Worm (Caenorhabditis elegans): Measurements from ENCODE around the gene osm-1.

The osm-1 gene

DNA sequence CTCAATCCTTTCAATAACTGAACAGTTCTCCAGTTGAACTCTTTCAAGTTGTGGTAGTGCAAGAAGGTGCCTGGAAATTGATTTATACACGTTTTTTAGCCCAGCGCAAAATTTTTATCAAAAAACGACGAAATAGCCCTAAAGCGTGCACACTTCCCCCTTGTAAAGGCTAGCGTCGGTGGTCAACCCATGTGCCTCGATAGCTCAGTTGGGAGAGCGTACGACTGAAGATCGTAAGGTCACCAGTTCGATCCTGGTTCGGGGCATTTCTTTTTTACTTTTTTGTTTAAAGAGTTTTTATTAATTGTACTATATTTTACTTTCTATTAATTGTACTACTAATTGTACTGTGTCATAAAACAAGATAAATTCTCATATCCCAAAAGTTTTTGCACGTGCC, 10.8 kb downstream of the osm-1 start (continued):
- TF ChIP-seq K09A11.1 (tag; optimal IDR thresholded peaks at IDR 0.05; ENCODE audit: insufficient read depth): no peak
- no peak for TF ChIP-seq ztf-16 (tag; optimal IDR thresholded peaks at IDR 0.05)
- peak; percentile 20 for TF ChIP-seq hlh-13 (GFP tag; optimal IDR thresholded peaks at IDR 0.05)
- TF ChIP-seq npax-4 (tag; optimal IDR thresholded peaks at IDR 0.05): no peak
- no peak for TF ChIP-seq ref-2 (tag; optimal IDR thresholded peaks at IDR 0.05)
- no peak for TF ChIP-seq ceh-48 (tag; optimal IDR thresholded peaks at IDR 0.05)
- no peak for TF ChIP-seq ahr-1 (tag; optimal IDR thresholded peaks at IDR 0.05)
- TF ChIP-seq hlh-15 (tag; optimal IDR thresholded peaks at IDR 0.05): no peak
- TF ChIP-seq unc-3 (GFP tag; conservative IDR thresholded peaks at IDR 0.05): 0 out of 2 replicates have a peak, but pooled peaks have one; percentile 29
- no peak for TF ChIP-seq unc-3 (tag; optimal IDR thresholded peaks at IDR 0.05)
- no peak for TF ChIP-seq pros-1 (tag; optimal IDR thresholded peaks at IDR 0.05)
- no peak for TF ChIP-seq ceh-30 (tag; optimal IDR thresholded peaks at IDR 0.05)
- no peak for TF ChIP-seq fkh-10 (GFP tag; optimal IDR thresholded peaks at IDR 0.05)
- no peak for TF ChIP-seq hlh-8 (tag; optimal IDR thresholded peaks at IDR 0.05)
- TF ChIP-seq rnt-1 (tag; optimal IDR thresholded peaks at IDR 0.05): no peak
- TF ChIP-seq elt-4 (tag; optimal IDR thresholded peaks at IDR 0.05): no peak
- TF ChIP-seq pha-4 (tag; optimal IDR thresholded peaks at IDR 0.05): no peak
- no peak for TF ChIP-seq ama-1 (optimal IDR thresholded peaks at IDR 0.05)
- TF ChIP-seq hlh-6 (tag; optimal IDR thresholded peaks at IDR 0.05): no peak
- TF ChIP-seq unc-55 (GFP tag; optimal IDR thresholded peaks at IDR 0.05): no peak
- TF ChIP-seq tbx-2 (tag; optimal IDR thresholded peaks at IDR 0.05): no peak
- TF ChIP-seq T23F11.4 (GFP tag; optimal IDR thresholded peaks at IDR 0.05): no peak
- no peak for TF ChIP-seq ceh-24 (tag; optimal IDR thresholded peaks at IDR 0.05)
- no peak for TF ChIP-seq ceh-18 (tag; optimal IDR thresholded peaks at IDR 0.05)
- no peak for TF ChIP-seq fkh-6 (tag; optimal IDR thresholded peaks at IDR 0.05)
- no peak for TF ChIP-seq elt-2 (tag; optimal IDR thresholded peaks at IDR 0.05)
- TF ChIP-seq unc-42 (tag; optimal IDR thresholded peaks at IDR 0.05): no peak
- no peak for TF ChIP-seq ets-4 (tag; optimal IDR thresholded peaks at IDR 0.05)
- no peak for TF ChIP-seq pqm-1 (tag; optimal IDR thresholded peaks at IDR 0.05)
- no peak for TF ChIP-seq syd-9 (tag; optimal IDR thresholded peaks at IDR 0.05)
- no peak for TF ChIP-seq K02D7.2 (tag; optimal IDR thresholded peaks at IDR 0.05)
- TF ChIP-seq ceh-31 (tag; optimal IDR thresholded peaks at IDR 0.05): no peak
- no peak for TF ChIP-seq pax-1 (tag; optimal IDR thresholded peaks at IDR 0.05)
- TF ChIP-seq zip-5 (tag; optimal IDR thresholded peaks at IDR 0.05): no peak
- TF ChIP-seq pag-3 (tag; optimal IDR thresholded peaks at IDR 0.05; ENCODE audit: borderline replicate concordance): no peak
- no peak for TF ChIP-seq tbx-7 (tag; optimal IDR thresholded peaks at IDR 0.05)
- TF ChIP-seq ceh-2 (tag; optimal IDR thresholded peaks at IDR 0.05): no peak
- TF ChIP-seq nfya-1 (tag; optimal IDR thresholded peaks at IDR 0.05): peak; percentile 6
- no peak for TF ChIP-seq sox-2 (GFP tag; IDR thresholded peaks at IDR 0.05)
- TF ChIP-seq dmd-4 (tag; optimal IDR thresholded peaks at IDR 0.05; ENCODE audit: borderline replicate concordance): no peak
- no peak for TF ChIP-seq F13H6.1 (tag; optimal IDR thresholded peaks at IDR 0.05)

DNA sequence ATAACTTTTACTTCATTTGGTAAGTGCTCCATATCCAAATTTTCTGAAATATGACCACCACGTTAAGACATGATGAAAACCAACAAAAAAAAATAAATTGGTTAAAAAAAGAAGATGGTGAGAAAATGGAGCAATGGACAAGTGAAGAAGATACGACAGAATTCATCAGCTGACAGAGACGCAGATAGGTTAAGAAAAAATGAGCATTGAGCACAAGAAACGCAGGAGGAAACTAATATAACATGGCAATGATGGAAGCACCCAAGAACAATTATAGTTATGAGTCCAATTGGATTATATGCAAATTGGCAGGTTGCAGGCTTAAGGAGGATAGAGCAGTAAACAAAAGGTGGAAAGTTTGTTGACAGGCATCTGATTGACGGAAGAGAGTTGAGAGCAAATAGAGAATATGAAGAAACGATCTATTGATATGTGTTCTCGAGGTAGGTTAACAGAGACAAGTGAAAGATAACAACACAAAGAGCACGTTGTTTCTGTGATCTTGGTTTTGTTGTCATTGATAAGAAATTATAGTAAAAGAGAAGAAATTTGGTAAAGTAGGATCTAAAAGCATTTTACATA, 13.5 kb downstream of the osm-1 start, which contains the start of gene K08B5.2:
Gene K08B5.2, minus strand, starts transcription at position 43 of the 582 bp plus-strand sequence.
- TF ChIP-seq K02D7.2 (tag; optimal IDR thresholded peaks at IDR 0.05): no peak
- peak; percentile 41 for TF ChIP-seq elt-2 (tag; optimal IDR thresholded peaks at IDR 0.05)
- TF ChIP-seq elt-4 (tag; optimal IDR thresholded peaks at IDR 0.05): no peak
- TF ChIP-seq tbx-2 (tag; optimal IDR thresholded peaks at IDR 0.05): no peak
- peak; percentile 66 for TF ChIP-seq unc-42 (tag; optimal IDR thresholded peaks at IDR 0.05)
- no peak for TF ChIP-seq lin-11 (tag; optimal IDR thresholded peaks at IDR 0.05)
- TF ChIP-seq rnt-1 (tag; optimal IDR thresholded peaks at IDR 0.05): no peak
- TF ChIP-seq hlh-13 (GFP tag; optimal IDR thresholded peaks at IDR 0.05): no peak
- TF ChIP-seq syd-9 (tag; optimal IDR thresholded peaks at IDR 0.05): no peak
- TF ChIP-seq zip-5 (tag; optimal IDR thresholded peaks at IDR 0.05): no peak
- TF ChIP-seq ceh-9 (tag; optimal IDR thresholded peaks at IDR 0.05): no peak
- peak; percentile 21 for TF ChIP-seq ceh-18 (tag; optimal IDR thresholded peaks at IDR 0.05)
- TF ChIP-seq fkh-6 (tag; optimal IDR thresholded peaks at IDR 0.05): no peak
- TF ChIP-seq odd-2 (tag; optimal IDR thresholded peaks at IDR 0.05): no peak
- no peak for TF ChIP-seq pros-1 (tag; optimal IDR thresholded peaks at IDR 0.05)
- TF ChIP-seq hlh-15 (tag; optimal IDR thresholded peaks at IDR 0.05): no peak
- no peak for TF ChIP-seq pat-9 (tag; optimal IDR thresholded peaks at IDR 0.05)
- TF ChIP-seq tbx-7 (tag; optimal IDR thresholded peaks at IDR 0.05): no peak

All from whole organism, late embryonic.